Worm (Caenorhabditis elegans) whole organism, late embryonic: ENCODE measurements around the gene Y66C5A.2.

ENCODE experiments used
- F13H6.1 ChIP-seq: sonication (generic microtip); optimal IDR thresholded peaks from 2 replicates; lab custom pipeline; 2016; ENCODE audit warnings: missing genetic modification characterization, missing compliant biosample characterization
- ama-1 ChIP-seq: fragments of 150-350 bp; optimal IDR thresholded peaks from 2 replicates; lab custom pipeline; 2014
- elt-2 ChIP-seq: sonication (generic microtip); optimal IDR thresholded peaks from 2 replicates; lab custom pipeline; 2016; ENCODE audit warnings: missing genetic modification reagents, missing genetic modification characterization, missing compliant biosample characterization
- ets-4 ChIP-seq: sonication (generic microtip); optimal IDR thresholded peaks from 2 replicates; lab custom pipeline; 2016; ENCODE audit warnings: missing genetic modification characterization, missing compliant biosample characterization
- eyg-1 ChIP-seq: sonication (generic microtip); optimal IDR thresholded peaks from 2 replicates; lab custom pipeline; 2016; ENCODE audit warnings: missing genotype, missing genetic modification characterization, missing compliant biosample characterization
- fax-1 ChIP-seq: sonication (generic microtip); optimal IDR thresholded peaks from 2 replicates; lab custom pipeline; 2016; ENCODE audit warnings: missing genotype, missing genetic modification characterization, missing compliant biosample characterization
- fkh-10 ChIP-seq: fragments of 150-350 bp; optimal IDR thresholded peaks from 2 replicates; lab custom pipeline; 2014; ENCODE audit warnings: missing biosample characterization, missing genetic modification reagents, missing genetic modification characterization
- hlh-8 ChIP-seq: sonication (generic microtip); optimal IDR thresholded peaks from 2 replicates; lab custom pipeline; 2016; ENCODE audit warnings: missing genotype, missing genetic modification characterization, missing compliant biosample characterization
- odd-2 ChIP-seq: sonication (generic microtip); optimal IDR thresholded peaks from 2 replicates; lab custom pipeline; 2017; ENCODE audit warnings: antibody characterized with exemption, mild to moderate bottlenecking, missing genetic modification characterization, missing compliant biosample characterization
- pag-3 ChIP-seq: sonication (generic microtip); optimal IDR thresholded peaks from 2 replicates; lab custom pipeline; 2016; ENCODE audit warnings: missing compliant biosample characterization, missing genetic modification characterization, borderline replicate concordance
- pqm-1 ChIP-seq: sonication (generic microtip); optimal IDR thresholded peaks from 2 replicates; lab custom pipeline; 2016; ENCODE audit warnings: missing genetic modification characterization, missing compliant biosample characterization
- rnt-1 ChIP-seq: sonication (generic microtip); optimal IDR thresholded peaks from 2 replicates; lab custom pipeline; 2016; ENCODE audit warnings: missing genetic modification characterization, missing compliant biosample characterization
- sox-4 ChIP-seq: sonication (generic microtip); optimal IDR thresholded peaks from 2 replicates; lab custom pipeline; 2017; ENCODE audit warnings: mild to moderate bottlenecking, missing genetic modification characterization, inconsistent platforms, missing compliant biosample characterization
- zip-5 ChIP-seq: sonication (generic microtip); optimal IDR thresholded peaks from 2 replicates; lab custom pipeline; 2016; ENCODE audit warnings: missing genetic modification characterization, missing compliant biosample characterization

DNA sequence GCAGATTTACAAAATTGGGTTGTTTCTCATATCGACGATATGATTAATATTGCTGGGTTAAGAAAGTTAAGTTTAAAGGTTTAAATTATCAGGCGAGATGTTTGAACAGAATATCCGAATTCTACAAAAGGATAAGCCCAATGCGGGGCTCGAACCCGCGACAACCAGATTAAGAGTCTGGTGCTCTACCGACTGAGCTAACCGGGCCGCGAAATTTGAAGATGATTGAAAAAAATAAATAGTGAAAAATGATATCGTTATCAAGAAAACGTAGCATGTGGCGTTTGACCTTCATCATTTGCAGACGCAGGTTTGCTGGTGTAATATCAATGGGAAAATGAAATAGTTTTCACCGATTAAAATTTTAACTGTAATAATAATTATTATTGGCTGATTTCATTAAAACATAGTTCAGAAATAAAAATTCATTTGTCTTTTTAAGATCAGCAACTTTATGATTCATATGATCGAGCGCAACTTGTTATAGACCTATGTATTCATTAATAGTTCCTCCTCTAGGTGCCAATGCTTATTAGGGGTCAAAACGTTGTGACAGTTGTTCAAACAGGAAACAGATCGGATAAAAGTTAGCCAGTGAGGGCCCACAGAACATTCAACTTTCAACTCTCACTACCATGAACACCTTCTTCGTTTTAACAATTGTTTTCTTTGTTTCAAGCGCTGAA, 18.4 kb downstream of the Y66C5A.2 start, which contains the start of gene M163.11:
- TF ChIP-seq hlh-8 (tag; lab: Kevin White, UChicago) (no peak), fkh-10 (no peak), elt-2 (tag; lab: Kevin White, UChicago) (no peak), odd-2 (tag; lab: Kevin White, UChicago) (no peak), F13H6.1 (tag; lab: Kevin White, UChicago) (no peak), ets-4 (tag; lab: Kevin White, UChicago) (no peak), eyg-1 (tag; lab: Kevin White, UChicago) (no peak), fax-1 (tag; lab: Kevin White, UChicago) (no peak), sox-4 (no peak), rnt-1 (tag; lab: Kevin White, UChicago) (no peak), pqm-1 (no peak), pag-3 (tag; lab: Kevin White, UChicago) (no peak), zip-5 (tag; lab: Kevin White, UChicago) (no peak), ama-1 (lab: Kevin White, UChicago) (no peak)
